Worm (Caenorhabditis elegans): Measurements from ENCODE around the gene H14A12.3.
A peak's percentile ranks its signal among the peaks of the same experiment; 100 is the strongest.

Gene H14A12.3

ce11 chrIII:7498346-7498745, 34.7 kb downstream of the H14A12.3 start:
- no peak for TF ChIP-seq nhr-28 (tag; optimal IDR thresholded peaks at IDR 0.05)
- TF ChIP-seq elt-3 (tag; optimal IDR thresholded peaks at IDR 0.05) = peak; percentile 24
- no peak for TF ChIP-seq zip-8 (tag; optimal IDR thresholded peaks at IDR 0.05)
- peak; percentile 97 for TF ChIP-seq mep-1 (tag; optimal IDR thresholded peaks at IDR 0.05)
- TF ChIP-seq blmp-1 (tag; optimal IDR thresholded peaks at IDR 0.05) = no peak
- TF ChIP-seq nhr-76 (tag; optimal IDR thresholded peaks at IDR 0.05) = no peak
- no peak for TF ChIP-seq ceh-83 (GFP tag; optimal IDR thresholded peaks at IDR 0.05)
- no peak for TF ChIP-seq bed-3 (GFP tag; optimal IDR thresholded peaks at IDR 0.05)
- peak; percentile 3 for TF ChIP-seq M03D4.4 (tag; optimal IDR thresholded peaks at IDR 0.05)
- TF ChIP-seq ztf-11 (tag; optimal IDR thresholded peaks at IDR 0.05) = peak; percentile 41
- peak; percentile 46 for TF ChIP-seq unc-62 (GFP tag; optimal IDR thresholded peaks at IDR 0.05)
- peak; percentile 83 for TF ChIP-seq lsy-2 (tag; optimal IDR thresholded peaks at IDR 0.05)
- TF ChIP-seq ces-1 (GFP tag; optimal IDR thresholded peaks at IDR 0.05) = peak; percentile 85
- TF ChIP-seq ceh-43 (GFP tag; optimal IDR thresholded peaks at IDR 0.05) = peak; percentile 49
- TF ChIP-seq drap-1 (GFP tag; optimal IDR thresholded peaks at IDR 0.05) = peak; percentile 57
- peak; percentile 23 for TF ChIP-seq unc-120 (tag; optimal IDR thresholded peaks at IDR 0.05; ENCODE audit: poor library complexity, severe bottlenecking)
- no peak for TF ChIP-seq elt-1 (tag; optimal IDR thresholded peaks at IDR 0.05; ENCODE audit: borderline replicate concordance, insufficient read depth)
- TF ChIP-seq nhr-237 (tag; optimal IDR thresholded peaks at IDR 0.05) = peak; percentile 78
- peak; percentile 65 for TF ChIP-seq ham-2 (GFP tag; optimal IDR thresholded peaks at IDR 0.05)
- no peak for TF ChIP-seq nhr-12 (tag; optimal IDR thresholded peaks at IDR 0.05)
- TF ChIP-seq lin-13 (tag; optimal IDR thresholded peaks at IDR 0.05) = peak; percentile 92
- peak; percentile 78 for TF ChIP-seq pha-4 (tag; optimal IDR thresholded peaks at IDR 0.05)
- peak; percentile 28 for TF ChIP-seq ceh-39 (tag; optimal IDR thresholded peaks at IDR 0.05)
- TF ChIP-seq mls-2 (tag; optimal IDR thresholded peaks at IDR 0.05) = no peak
- TF ChIP-seq sptf-1 (tag; optimal IDR thresholded peaks at IDR 0.05) = peak; percentile 60
- TF ChIP-seq cnd-1 (tag; optimal IDR thresholded peaks at IDR 0.05) = peak; percentile 19
- TF ChIP-seq hlh-1 (tag; optimal IDR thresholded peaks at IDR 0.05) = peak; percentile 57

- TF ChIP-seq pha-4 (tag; optimal IDR thresholded peaks at IDR 0.05) (peak; percentile 64), lin-13 (tag; optimal IDR thresholded peaks at IDR 0.05) (peak; percentile 88), mep-1 (tag; optimal IDR thresholded peaks at IDR 0.05) (peak; percentile 79), flh-1 (GFP tag; optimal IDR thresholded peaks at IDR 0.05) (no peak), lsy-2 (tag; optimal IDR thresholded peaks at IDR 0.05) (peak; percentile 70), sem-2 (GFP tag; optimal IDR thresholded peaks at IDR 0.05) (no peak), ces-1 (GFP tag; optimal IDR thresholded peaks at IDR 0.05) (peak; percentile 68), ceh-43 (GFP tag; optimal IDR thresholded peaks at IDR 0.05) (peak; percentile 20), nhr-237 (tag; optimal IDR thresholded peaks at IDR 0.05) (peak; percentile 25), elt-1 (tag; optimal IDR thresholded peaks at IDR 0.05; ENCODE audit: borderline replicate concordance, insufficient read depth) (no peak)
Observed at ce11 chrIII:7499421-7499902, 35.9 kb downstream of the H14A12.3 start, which contains the start of the genes C07H6.9 and sap-140. Gene C07H6.9, minus strand, starts transcription at chrIII:7499471. Gene sap-140, plus strand, starts transcription at chrIII:7499738.

- TF ChIP-seq nhr-28 (tag; optimal IDR thresholded peaks at IDR 0.05) = no peak
- peak; percentile 34 for TF ChIP-seq hlh-1 (tag; optimal IDR thresholded peaks at IDR 0.05)
Observed at ce11 chrIII:7506983-7507382, 43.4 kb downstream of the H14A12.3 start.

DNA sequence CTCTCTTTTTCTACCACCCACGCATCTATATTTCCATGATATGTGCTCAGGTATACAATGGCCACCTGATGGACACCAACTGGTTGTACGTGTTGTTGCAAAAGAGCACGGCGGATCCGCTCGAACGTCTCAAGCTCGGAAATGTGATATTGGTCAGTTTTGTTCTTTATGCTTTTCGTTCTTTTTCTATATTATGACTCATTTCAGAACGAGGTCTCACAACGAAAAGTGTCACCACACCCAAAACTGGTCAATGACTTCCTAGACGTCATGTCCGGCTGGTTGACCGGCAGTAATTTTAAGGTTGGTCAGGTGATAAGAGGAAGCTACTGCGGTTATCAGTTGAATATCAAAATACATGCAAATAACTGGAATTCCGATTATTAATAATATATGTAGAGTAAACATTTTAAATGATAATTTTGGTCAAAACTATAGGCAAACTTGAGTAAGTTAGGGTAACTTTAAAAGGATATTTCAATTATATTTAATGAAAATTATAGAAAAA, 44.6 kb downstream of the H14A12.3 start, which contains the start of gene cls-1:
Gene cls-1 (plus strand): TSS at position 51 of the 508 bp plus-strand sequence.
- no peak for TF ChIP-seq drap-1 (GFP tag; optimal IDR thresholded peaks at IDR 0.05)
- no peak for TF ChIP-seq ceh-43 (GFP tag; optimal IDR thresholded peaks at IDR 0.05)
